Worm (Caenorhabditis elegans) whole organism, L4 larva: ENCODE measurements around the gene irld-18.
A peak's percentile ranks its signal among the peaks of the same experiment; 100 is the strongest.

Source experiments
- T20F7.1 ChIP-seq: fragments of 200-800 bp; sonication (Bioruptor generic); optimal IDR thresholded peaks from 2 replicates; lab custom pipeline; 2018; ENCODE audit warnings: mild to moderate bottlenecking, missing genetic modification characterization, missing compliant biosample characterization
- Y75B8A.6 ChIP-seq: fragments of 200-800 bp; sonication (Bioruptor generic); IDR thresholded peaks from 2 replicates; pipeline ENCODE4 v1.3.6; 2022; ENCODE audit warnings: missing genetic modification reagents, missing genetic modification characterization, missing compliant biosample characterization
- aha-1 ChIP-seq: fragments of 150-350 bp; peaks from one replicate; lab custom pipeline; 2014; ENCODE audit warnings: missing biosample characterization, missing genetic modification characterization
- aly-2 ChIP-seq: sonication (generic microtip); optimal IDR thresholded peaks from 2 replicates; lab custom pipeline; 2018; ENCODE audit warnings: missing biosample characterization, missing genetic modification characterization
- ceh-20 ChIP-seq: fragments of 200-800 bp; sonication (Bioruptor generic); IDR thresholded peaks from 2 replicates; pipeline ENCODE4 v1.3.6; 2022; ENCODE audit warnings: missing genetic modification reagents, missing genetic modification characterization, missing compliant biosample characterization
- ceh-28 ChIP-seq: fragments of 150-350 bp; optimal IDR thresholded peaks from 2 replicates; lab custom pipeline; 2014; ENCODE audit warnings: missing biosample characterization, missing genetic modification reagents, missing genetic modification characterization
- ceh-44 ChIP-seq: fragments of 200-800 bp; sonication (Bioruptor generic); IDR thresholded peaks from 2 replicates; pipeline ENCODE4 v1.3.6; 2022; ENCODE audit warnings: missing genetic modification reagents, missing genetic modification characterization, missing compliant biosample characterization
- cey-2 ChIP-seq: sonication (generic microtip); optimal IDR thresholded peaks from 3 replicates; lab custom pipeline; 2017; ENCODE audit warnings: missing genetic modification characterization, mild to moderate bottlenecking, missing compliant biosample characterization, antibody characterized with exemption, borderline replicate concordance; ENCODE audit not compliant: insufficient read depth
- daf-16 ChIP-seq, 3 experiments: sonication (generic microtip); optimal IDR thresholded peaks; 2 replicates each; lab custom pipeline; 2016 to 2017; ENCODE audit warnings: missing genetic modification characterization in 3 of 3, missing genetic modification reagents in 3 of 3, mild to moderate bottlenecking in 2 of 3, missing compliant biosample characterization in 2 of 3, missing biosample characterization in 1 of 3, moderate library complexity in 1 of 3
- dmd-6 ChIP-seq: fragments of 200-800 bp; sonication (Bioruptor generic); IDR thresholded peaks from 2 replicates; pipeline ENCODE4 v1.3.6; 2022; ENCODE audit warnings: missing genetic modification reagents, missing genetic modification characterization, missing compliant biosample characterization
- dpl-1 ChIP-seq: fragments of 150-350 bp; optimal IDR thresholded peaks from 2 replicates; lab custom pipeline; 2014; ENCODE audit warnings: missing biosample characterization, missing genetic modification reagents, missing genetic modification characterization
- dve-1 ChIP-seq: sonication (generic microtip); optimal IDR thresholded peaks from 2 replicates; lab custom pipeline; 2017; ENCODE audit warnings: antibody characterized with exemption, mild to moderate bottlenecking, missing genetic modification characterization, missing compliant biosample characterization; ENCODE audit not compliant: insufficient read depth
- fkh-10 ChIP-seq: fragments of 150-350 bp; optimal IDR thresholded peaks from 2 replicates; lab custom pipeline; 2014; ENCODE audit warnings: missing biosample characterization, missing genetic modification reagents, missing genetic modification characterization
- fos-1 ChIP-seq: fragments of 150-350 bp; optimal IDR thresholded peaks from 2 replicates; lab custom pipeline; 2014; ENCODE audit warnings: missing biosample characterization, missing genetic modification characterization
- hlh-11 ChIP-seq: fragments of 200-800 bp; sonication (Bioruptor generic); optimal IDR thresholded peaks from 2 replicates; lab custom pipeline; 2018; ENCODE audit warnings: mild to moderate bottlenecking, missing genetic modification characterization, missing compliant biosample characterization
- hlh-30 ChIP-seq: sonication (generic microtip); optimal IDR thresholded peaks from 2 replicates; lab custom pipeline; 2017; ENCODE audit warnings: antibody characterized with exemption, mild to moderate bottlenecking, missing genetic modification characterization, missing compliant biosample characterization; ENCODE audit not compliant: insufficient read depth
- jun-1 ChIP-seq: fragments of 150-350 bp; optimal IDR thresholded peaks from 2 replicates; lab custom pipeline; 2014; ENCODE audit warnings: missing biosample characterization, missing genetic modification reagents, missing genetic modification characterization
- lin-13 ChIP-seq: fragments of 150-350 bp; optimal IDR thresholded peaks from 2 replicates; lab custom pipeline; 2014; ENCODE audit warnings: missing biosample characterization, missing genetic modification reagents, missing genetic modification characterization
- madf-5 ChIP-seq, 2 experiments: fragments of 200-800 bp; sonication (Bioruptor generic); IDR thresholded peaks; 2 replicates each; pipeline ENCODE4 v1.3.6; 2022; ENCODE audit warnings: missing compliant biosample characterization in 2 of 2, missing genetic modification characterization in 2 of 2
- mdl-1 ChIP-seq, 2 experiments: fragments of 150-350 bp in 1 of 2; sonication (generic microtip) in 1 of 2; optimal IDR thresholded peaks; 2 replicates each; lab custom pipeline; 2014 to 2017; ENCODE audit warnings: missing biosample characterization in 2 of 2, missing genetic modification characterization in 2 of 2
- mdt-29 ChIP-seq: fragments of 200-800 bp; sonication (Bioruptor generic); IDR thresholded peaks from 2 replicates; pipeline ENCODE4 v1.3.6; 2022; ENCODE audit warnings: missing genetic modification reagents, missing genetic modification characterization, missing compliant biosample characterization
- mxl-2 ChIP-seq: fragments of 200-800 bp; sonication (Bioruptor generic); conservative IDR thresholded peaks from 2 replicates; pipeline ENCODE4 v1.3.6; 2022; ENCODE audit warnings: missing genetic modification reagents, missing genetic modification characterization, missing compliant biosample characterization
- mxl-3 ChIP-seq: fragments of 200-800 bp; sonication (Bioruptor generic); optimal IDR thresholded peaks from 2 replicates; lab custom pipeline; 2018; ENCODE audit warnings: mild to moderate bottlenecking, missing genetic modification characterization, missing compliant biosample characterization
- nhr-102 ChIP-seq: sonication (generic microtip); optimal IDR thresholded peaks from 2 replicates; lab custom pipeline; 2016; ENCODE audit warnings: mild to moderate bottlenecking, missing genetic modification characterization, moderate library complexity, missing compliant biosample characterization
- nhr-11 ChIP-seq: fragments of 150-350 bp; optimal IDR thresholded peaks from 2 replicates; lab custom pipeline; 2014; ENCODE audit warnings: missing biosample characterization, missing genetic modification characterization
- nhr-111 ChIP-seq: fragments of 200-800 bp; sonication (Bioruptor generic); optimal IDR thresholded peaks from 2 replicates; lab custom pipeline; 2018; ENCODE audit warnings: mild to moderate bottlenecking, missing genetic modification characterization, missing compliant biosample characterization
- nhr-237 ChIP-seq: sonication (generic microtip); optimal IDR thresholded peaks from 2 replicates; lab custom pipeline; 2017; ENCODE audit warnings: missing biosample characterization, missing genetic modification characterization
- nhr-25 ChIP-seq: sonication (generic microtip); optimal IDR thresholded peaks from 2 replicates; lab custom pipeline; 2017; ENCODE audit warnings: missing genetic modification characterization, mild to moderate bottlenecking, missing compliant biosample characterization, antibody characterized with exemption, moderate library complexity, borderline replicate concordance; ENCODE audit not compliant: insufficient read depth
- nhr-28 ChIP-seq: fragments of 150-350 bp; optimal IDR thresholded peaks from 2 replicates; lab custom pipeline; 2014; ENCODE audit warnings: missing biosample characterization, missing genetic modification characterization
- nhr-48 ChIP-seq: sonication (generic microtip); optimal IDR thresholded peaks from 2 replicates; lab custom pipeline; 2016; ENCODE audit warnings: mild to moderate bottlenecking, missing genetic modification characterization, missing compliant biosample characterization
- nhr-76 ChIP-seq: fragments of 150-350 bp; optimal IDR thresholded peaks from 2 replicates; lab custom pipeline; 2014; ENCODE audit warnings: missing biosample characterization, missing genetic modification characterization
- nhr-77 ChIP-seq: fragments of 150-350 bp; optimal IDR thresholded peaks from 2 replicates; lab custom pipeline; 2014; ENCODE audit warnings: missing biosample characterization, missing genetic modification characterization
- pqm-1 ChIP-seq: sonication (generic microtip); optimal IDR thresholded peaks from 2 replicates; lab custom pipeline; 2017; ENCODE audit warnings: missing biosample characterization, missing genetic modification characterization
- rbr-2 ChIP-seq: sonication (generic microtip); optimal IDR thresholded peaks from 2 replicates; lab custom pipeline; 2016; ENCODE audit warnings: missing genotype, missing genetic modification characterization, missing compliant biosample characterization
- spr-1 ChIP-seq: sonication (generic microtip); optimal IDR thresholded peaks from 2 replicates; lab custom pipeline; 2016; ENCODE audit warnings: mild to moderate bottlenecking, missing genetic modification characterization, missing compliant biosample characterization
- spr-3 ChIP-seq: fragments of 200-800 bp; sonication (Bioruptor generic); optimal IDR thresholded peaks from 2 replicates; lab custom pipeline; 2018; ENCODE audit warnings: mild to moderate bottlenecking, missing genetic modification characterization, missing compliant biosample characterization
- unc-62 ChIP-seq, 3 experiments: fragments of 150-350 bp in 1 of 3; sonication (generic microtip); optimal IDR thresholded peaks in 2 of 3; peaks in 1 of 3; 1 replicate in 1 of 3; 2 replicates in 2 of 3; lab custom pipeline; 2014 to 2017; ENCODE audit warnings: missing biosample characterization in 3 of 3, missing genetic modification characterization in 3 of 3, missing genetic modification reagents in 3 of 3, missing genotype in 1 of 3
- vab-7 ChIP-seq: fragments of 200-800 bp; sonication (Bioruptor generic); IDR thresholded peaks from 2 replicates; pipeline ENCODE4 v1.3.6; 2022; ENCODE audit warnings: missing genetic modification reagents, missing genetic modification characterization, missing compliant biosample characterization
- zag-1 ChIP-seq: fragments of 150-350 bp; optimal IDR thresholded peaks from 2 replicates; lab custom pipeline; 2014; ENCODE audit warnings: missing biosample characterization, missing genetic modification characterization
- zip-2 ChIP-seq: fragments of 150-350 bp; optimal IDR thresholded peaks from 2 replicates; lab custom pipeline; 2014; ENCODE audit warnings: missing biosample characterization, missing genetic modification characterization
- ztf-7 ChIP-seq: fragments of 150-350 bp; optimal IDR thresholded peaks from 2 replicates; lab custom pipeline; 2014; ENCODE audit warnings: missing biosample characterization, missing genetic modification characterization

irld-18 gene

DNA sequence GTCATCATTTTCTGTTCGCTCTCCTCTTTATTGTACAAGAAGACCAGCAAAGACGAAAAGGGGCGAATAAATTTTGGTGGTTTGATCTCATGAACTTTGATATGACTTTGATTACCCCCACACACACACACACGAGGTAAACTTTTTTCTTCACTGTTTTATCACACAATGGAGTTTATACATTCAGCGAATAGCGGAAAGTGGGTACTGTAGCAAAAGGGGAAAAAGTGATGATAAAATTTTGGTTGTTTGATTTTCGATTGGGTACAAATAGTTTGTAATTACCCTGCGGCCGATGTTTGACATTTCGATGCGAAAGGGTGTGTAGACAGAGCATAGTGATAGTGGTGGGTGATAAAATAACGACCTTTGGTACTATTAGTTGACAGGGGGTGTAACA is 13.4 kb upstream of the irld-18 start (continued):
- TF ChIP-seq ceh-20 (GFP tag; lab: Robert Waterston, UW), result peak; percentile 74
- TF ChIP-seq dpl-1 (GFP tag; lab: Kevin White, UChicago), result peak; percentile 41
- 0 out of 2 replicates have a peak, but pooled peaks have one; percentile 61 for TF ChIP-seq mdt-29
- TF ChIP-seq ztf-7 (tag; lab: Kevin White, UChicago), result peak; percentile 45
- TF ChIP-seq nhr-77, result peak; percentile 97
- peak; percentile 83 to 99 for TF ChIP-seq mdl-1 (tag; optimal IDR thresholded peaks at IDR 0.05; lab: Kevin White, UChicago)
- TF ChIP-seq aha-1, result peak; percentile 81
- peak; percentile 94 for TF ChIP-seq nhr-25 (tag; lab: Kevin White, UChicago)
- peak; percentile 99 for TF ChIP-seq nhr-28 (tag; lab: Kevin White, UChicago)
- no peak for TF ChIP-seq nhr-111 (GFP tag; lab: Kevin White, UChicago)
- no peak for TF ChIP-seq ceh-44
- TF ChIP-seq spr-3 (GFP tag; lab: Kevin White, UChicago), result no peak
- peak; percentile 32 for TF ChIP-seq spr-1 (tag; lab: Kevin White, UChicago)
- TF ChIP-seq nhr-102 (tag; lab: Kevin White, UChicago), result peak; percentile 96
- TF ChIP-seq mxl-3 (GFP tag; lab: Kevin White, UChicago), result peak; percentile 91
- TF ChIP-seq cey-2, result peak; percentile 92
- TF ChIP-seq lin-13 (GFP tag; lab: Kevin White, UChicago), result peak; percentile 44
- no peak for TF ChIP-seq vab-7 (GFP tag; lab: Robert Waterston, UW)
- peak; percentile 99 for TF ChIP-seq dve-1 (tag; lab: Kevin White, UChicago)
- peak; percentile 73 for TF ChIP-seq nhr-76 (tag; lab: Kevin White, UChicago)
- peak in 1 of 2 experiments; percentile 86 for TF ChIP-seq daf-16 (GFP tag; optimal IDR thresholded peaks at IDR 0.05; lab: Kevin White, UChicago)
- TF ChIP-seq daf-16 (tag; optimal IDR thresholded peaks at IDR 0.05; lab: Kevin White, UChicago), result peak; percentile 98
- peak; percentile 58 for TF ChIP-seq rbr-2 (tag; lab: Kevin White, UChicago)
- TF ChIP-seq unc-62 (GFP tag; optimal IDR thresholded peaks at IDR 0.05 in 1 of 2; lab: Kevin White, UChicago), result peak; percentile 84 to 98
- TF ChIP-seq unc-62 (tag; optimal IDR thresholded peaks at IDR 0.05; lab: Kevin White, UChicago), result no peak
- TF ChIP-seq jun-1, result peak; percentile 78
- peak; percentile 61 for TF ChIP-seq zip-2 (tag; lab: Kevin White, UChicago)
- peak; percentile 92 for TF ChIP-seq hlh-30 (tag; lab: Kevin White, UChicago)
- peak; percentile 99 for TF ChIP-seq nhr-48
- TF ChIP-seq fos-1 (tag; lab: Kevin White, UChicago), result peak; percentile 86
- peak; percentile 80 for TF ChIP-seq T20F7.1 (GFP tag; lab: Kevin White, UChicago)
- TF ChIP-seq nhr-237 (tag; lab: Kevin White, UChicago), result peak; percentile 7
- peak; percentile 99 for TF ChIP-seq hlh-11
- TF ChIP-seq nhr-11 (tag; lab: Kevin White, UChicago), result peak; percentile 73
- peak; percentile 97 for TF ChIP-seq pqm-1 (tag; lab: Kevin White, UChicago)

DNA sequence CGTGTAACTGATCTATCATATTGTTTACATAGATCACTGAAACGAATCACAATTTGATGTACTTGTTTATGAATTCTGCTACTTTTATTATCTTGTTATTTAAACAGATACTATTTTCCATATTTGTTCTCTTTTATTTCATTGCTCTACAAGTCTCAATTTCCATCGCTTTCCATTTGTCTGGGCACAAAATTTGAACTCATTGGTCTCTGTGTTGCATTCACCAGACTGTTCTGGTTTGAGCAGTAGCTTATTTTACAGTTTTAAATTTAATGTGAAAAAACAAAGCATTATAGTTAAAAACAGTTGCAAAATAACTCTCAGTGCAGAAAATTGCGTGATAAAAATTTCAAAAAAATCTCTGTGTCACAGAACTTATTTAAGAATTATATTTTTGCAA is 6.8 kb upstream of the irld-18 start:
- no peak for TF ChIP-seq ceh-28 (tag; lab: Kevin White, UChicago)
- no peak for TF ChIP-seq zag-1 (tag; lab: Kevin White, UChicago)
- no peak for TF ChIP-seq mdl-1 (tag; optimal IDR thresholded peaks at IDR 0.05; lab: Kevin White, UChicago)
- no peak for TF ChIP-seq madf-5 (GFP tag; IDR thresholded peaks at IDR 0.05; lab: Robert Waterston, UW)
- no peak for TF ChIP-seq nhr-11 (tag; lab: Kevin White, UChicago)
- TF ChIP-seq mdt-29, result no peak
- TF ChIP-seq dmd-6 (GFP tag; lab: Robert Waterston, UW), result no peak
- TF ChIP-seq mxl-2, result no peak
- no peak for TF ChIP-seq Y75B8A.6 (GFP tag; lab: Robert Waterston, UW)
- TF ChIP-seq unc-62 (GFP tag; optimal IDR thresholded peaks at IDR 0.05 in 1 of 2; lab: Kevin White, UChicago), result no peak
- TF ChIP-seq unc-62 (tag; optimal IDR thresholded peaks at IDR 0.05; lab: Kevin White, UChicago), result no peak
- TF ChIP-seq cey-2, result no peak
- no peak for TF ChIP-seq aly-2 (tag; lab: Kevin White, UChicago)
- no peak for TF ChIP-seq fkh-10 (GFP tag; lab: Kevin White, UChicago)
